Worm (Caenorhabditis elegans): ENCODE results near the gene irld-30.
"Not testable (repeated sequence)": the region's sequence is repeated elsewhere in the genome, so short reads cannot be mapped to it uniquely, and the experiment has no call there.

irld-30 gene

DNA sequence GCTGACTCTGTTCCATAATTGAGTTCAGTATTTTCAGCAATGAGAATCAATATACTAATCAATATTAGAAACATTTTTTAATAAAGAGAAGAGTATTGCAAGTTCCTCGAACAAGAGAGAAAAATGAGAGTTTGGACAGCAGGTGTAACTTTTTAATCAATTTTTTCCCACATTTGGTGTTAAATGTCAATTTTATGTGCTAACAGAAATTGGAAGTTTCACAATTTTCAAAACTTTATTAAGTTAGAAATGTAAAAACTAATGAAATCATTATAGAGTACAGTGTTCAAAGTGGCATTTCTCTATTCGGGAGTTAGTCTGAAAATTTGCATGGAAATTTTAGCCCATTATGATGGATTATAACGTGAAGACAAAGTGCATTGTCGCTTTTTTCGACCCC lies at the start of gene irld-30:
Gene irld-30, minus strand, starts transcription at position 101 of the 400 bp plus-strand sequence.
- TF ChIP-seq hnd-1 (tag; optimal IDR thresholded peaks at IDR 0.05) = no peak

DNA sequence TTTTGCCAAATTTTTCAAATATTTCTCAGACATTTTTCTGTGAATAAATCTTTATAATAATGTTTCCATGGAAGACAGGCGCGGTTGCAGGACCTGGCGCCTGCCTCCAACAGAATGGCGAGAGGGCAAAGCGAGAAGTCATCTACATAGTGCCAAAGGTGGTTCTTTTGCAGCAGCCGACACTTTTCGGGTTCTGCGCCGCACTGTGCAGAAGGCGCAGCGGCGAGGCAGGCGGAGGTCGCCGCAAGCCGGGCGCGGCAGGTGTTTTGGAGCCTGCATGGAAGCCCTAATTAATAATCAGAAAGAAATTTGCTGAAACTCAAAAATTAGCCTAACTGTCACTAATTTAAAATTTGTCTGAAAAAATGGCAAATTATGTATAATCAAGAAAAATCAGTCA lies 2.4 kb upstream of the irld-30 start:
- TF ChIP-seq tra-4 (tag; optimal IDR thresholded peaks at IDR 0.05) (no peak), ceh-36 (tag; optimal IDR thresholded peaks at IDR 0.05) (no peak), ama-1 (optimal IDR thresholded peaks at IDR 0.05) (no peak), ceh-13 (GFP tag; optimal IDR thresholded peaks at IDR 0.05) (no peak), hmbx-1 (tag; optimal IDR thresholded peaks at IDR 0.05) (no peak), aly-1 (tag; optimal IDR thresholded peaks at IDR 0.05) (no peak), sea-1 (GFP tag; conservative IDR thresholded peaks at IDR 0.05) (no peak), ets-7 (tag; optimal IDR thresholded peaks at IDR 0.05) (no peak), F13C5.2 (tag; optimal IDR thresholded peaks at IDR 0.05) (no peak), scrt-1 (GFP tag; IDR thresholded peaks at IDR 0.05) (no peak), hmg-4 (GFP tag; optimal IDR thresholded peaks at IDR 0.05) (no peak), pes-1 (GFP tag; IDR thresholded peaks at IDR 0.05) (no peak)

DNA sequence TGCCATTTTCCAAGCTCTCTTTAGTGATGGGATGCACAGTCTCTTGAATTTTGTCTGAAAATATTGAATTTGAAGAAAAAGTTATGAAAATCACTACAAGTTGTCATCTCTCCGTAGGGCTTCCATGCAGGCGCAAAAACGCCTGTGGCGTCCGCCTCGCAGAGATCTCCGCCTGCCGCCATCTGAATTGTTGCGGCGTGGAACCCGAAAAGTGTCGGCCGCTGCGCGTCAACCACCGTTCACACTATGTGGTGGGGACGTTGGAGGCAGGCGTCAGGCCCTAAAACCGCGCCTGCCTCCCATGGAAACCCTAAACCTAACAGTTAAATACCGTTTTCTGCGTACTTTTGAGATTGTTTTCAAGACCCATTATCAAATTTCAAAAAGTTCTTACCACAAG lies 898 bp upstream of the irld-30 start:
- TF ChIP-seq ets-7 (tag; optimal IDR thresholded peaks at IDR 0.05) = no peak
- TF ChIP-seq scrt-1 (GFP tag; IDR thresholded peaks at IDR 0.05) = no peak
- no peak for TF ChIP-seq flt-1 (GFP tag; IDR thresholded peaks at IDR 0.05)
- TF ChIP-seq B0310.2 (tag; optimal IDR thresholded peaks at IDR 0.05) = no peak
- no peak for TF ChIP-seq tbx-11 (GFP tag; IDR thresholded peaks at IDR 0.05)
- no peak for TF ChIP-seq ceh-13 (GFP tag; optimal IDR thresholded peaks at IDR 0.05)
- TF ChIP-seq F13C5.2 (tag; optimal IDR thresholded peaks at IDR 0.05) = no peak
- no peak for TF ChIP-seq aly-1 (tag; optimal IDR thresholded peaks at IDR 0.05)
- TF ChIP-seq hmg-4 (GFP tag; optimal IDR thresholded peaks at IDR 0.05) = no peak
- TF ChIP-seq tra-4 (tag; optimal IDR thresholded peaks at IDR 0.05) = no peak
- TF ChIP-seq hnd-1 (tag; optimal IDR thresholded peaks at IDR 0.05) = no peak
- no peak for TF ChIP-seq pes-1 (GFP tag; IDR thresholded peaks at IDR 0.05)
- no peak for TF ChIP-seq sea-1 (GFP tag; conservative IDR thresholded peaks at IDR 0.05)
- TF ChIP-seq tbx-37 (GFP tag; conservative IDR thresholded peaks at IDR 0.05) = no peak
- TF ChIP-seq ama-1 (optimal IDR thresholded peaks at IDR 0.05) = no peak
- no peak for TF ChIP-seq ceh-36 (tag; optimal IDR thresholded peaks at IDR 0.05)
- no peak for TF ChIP-seq hmbx-1 (tag; optimal IDR thresholded peaks at IDR 0.05)

- TF ChIP-seq pes-1 (GFP tag; IDR thresholded peaks at IDR 0.05) (no peak), ceh-36 (tag; optimal IDR thresholded peaks at IDR 0.05) (no peak)
Observed at ce11 chrV:2338538-2338937, 2.6 kb downstream of the irld-30 start, which contains the start of gene irld-29. Gene irld-29, minus strand, starts transcription at chrV:2338638.

- no peak for TF ChIP-seq sea-1 (GFP tag; conservative IDR thresholded peaks at IDR 0.05)
- TF ChIP-seq B0310.2 (tag; optimal IDR thresholded peaks at IDR 0.05) = no peak
- TF ChIP-seq scrt-1 (GFP tag; IDR thresholded peaks at IDR 0.05) = no peak
- TF ChIP-seq flt-1 (GFP tag; IDR thresholded peaks at IDR 0.05) = no peak
- no peak for TF ChIP-seq hmbx-1 (tag; optimal IDR thresholded peaks at IDR 0.05)
- no peak for TF ChIP-seq tbx-11 (GFP tag; IDR thresholded peaks at IDR 0.05)
- no peak for TF ChIP-seq hmg-4 (GFP tag; optimal IDR thresholded peaks at IDR 0.05)
- no peak for TF ChIP-seq F13C5.2 (tag; optimal IDR thresholded peaks at IDR 0.05)
- no peak for TF ChIP-seq hnd-1 (tag; optimal IDR thresholded peaks at IDR 0.05)
- no peak for TF ChIP-seq tra-4 (tag; optimal IDR thresholded peaks at IDR 0.05)
- TF ChIP-seq ceh-13 (GFP tag; optimal IDR thresholded peaks at IDR 0.05) = no peak
- no peak for TF ChIP-seq pes-1 (GFP tag; IDR thresholded peaks at IDR 0.05)
Observed at ce11 chrV:2336151-2336550, 5.0 kb downstream of the irld-30 start, which contains the start of gene irld-28. Gene irld-28, minus strand, starts transcription at chrV:2336251.

- not testable (repeated sequence) for TF ChIP-seq F13C5.2 (tag; optimal IDR thresholded peaks at IDR 0.05); B0310.2 (tag; optimal IDR thresholded peaks at IDR 0.05); sea-1 (GFP tag; conservative IDR thresholded peaks at IDR 0.05)
Observed at ce11 chrV:2331616-2332015, 9.6 kb downstream of the irld-30 start, which contains the start of gene irld-32. Gene irld-32, plus strand, starts transcription at chrV:2331916.

ce11 chrV:2330129-2330528 lies 11.1 kb downstream of the irld-30 start, which contains the start of gene pud-1.1:
Gene pud-1.1, plus strand, starts transcription at chrV:2330429.
- TF ChIP-seq flt-1 (GFP tag; IDR thresholded peaks at IDR 0.05); tbx-37 (GFP tag; conservative IDR thresholded peaks at IDR 0.05); hmg-4 (GFP tag; optimal IDR thresholded peaks at IDR 0.05): not testable (repeated sequence)

DNA sequence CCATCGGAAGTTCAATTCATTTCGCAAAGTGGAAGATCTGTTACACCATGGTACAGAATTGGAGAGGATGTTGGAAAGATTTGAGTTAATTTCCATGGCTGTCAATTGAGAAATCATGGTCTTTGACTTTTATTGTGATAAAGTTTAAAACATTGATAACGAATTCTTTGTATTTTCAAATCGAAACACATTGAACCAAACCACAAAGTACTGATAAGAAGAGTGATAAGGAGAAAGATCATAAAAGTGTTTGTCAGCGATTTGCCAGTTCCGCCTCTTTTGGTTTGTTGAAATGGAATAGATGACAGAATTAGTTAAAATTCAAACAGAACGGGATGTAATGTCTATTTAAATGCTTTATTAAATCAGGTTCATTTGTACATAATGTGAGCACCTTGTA lies 14.1 kb downstream of the irld-30 start:
- TF ChIP-seq tra-4 (tag; optimal IDR thresholded peaks at IDR 0.05) = no peak
- no peak for TF ChIP-seq tbx-37 (GFP tag; conservative IDR thresholded peaks at IDR 0.05)
- no peak for TF ChIP-seq hnd-1 (tag; optimal IDR thresholded peaks at IDR 0.05)
- no peak for TF ChIP-seq flt-1 (GFP tag; IDR thresholded peaks at IDR 0.05)
- no peak for TF ChIP-seq hmg-4 (GFP tag; optimal IDR thresholded peaks at IDR 0.05)
- no peak for TF ChIP-seq ama-1 (optimal IDR thresholded peaks at IDR 0.05)
- TF ChIP-seq scrt-1 (GFP tag; IDR thresholded peaks at IDR 0.05) = no peak
- no peak for TF ChIP-seq F13C5.2 (tag; optimal IDR thresholded peaks at IDR 0.05)
- TF ChIP-seq ceh-36 (tag; optimal IDR thresholded peaks at IDR 0.05) = no peak
- TF ChIP-seq tbx-11 (GFP tag; IDR thresholded peaks at IDR 0.05) = no peak
- no peak for TF ChIP-seq ets-7 (tag; optimal IDR thresholded peaks at IDR 0.05)

ce11 chrV:2326378-2326777 lies 14.8 kb downstream of the irld-30 start, which contains the start of gene pud-4:
Gene pud-4, plus strand, starts transcription at chrV:2326678.
- no peak for TF ChIP-seq flt-1 (GFP tag; IDR thresholded peaks at IDR 0.05)
- no peak for TF ChIP-seq B0310.2 (tag; optimal IDR thresholded peaks at IDR 0.05)
- TF ChIP-seq hmbx-1 (tag; optimal IDR thresholded peaks at IDR 0.05) = no peak
- TF ChIP-seq tbx-11 (GFP tag; IDR thresholded peaks at IDR 0.05) = no peak
- no peak for TF ChIP-seq tbx-37 (GFP tag; conservative IDR thresholded peaks at IDR 0.05)
- no peak for TF ChIP-seq ets-7 (tag; optimal IDR thresholded peaks at IDR 0.05)
- no peak for TF ChIP-seq hnd-1 (tag; optimal IDR thresholded peaks at IDR 0.05)
- TF ChIP-seq sea-1 (GFP tag; conservative IDR thresholded peaks at IDR 0.05) = no peak
- TF ChIP-seq pes-1 (GFP tag; IDR thresholded peaks at IDR 0.05) = no peak
- no peak for TF ChIP-seq F13C5.2 (tag; optimal IDR thresholded peaks at IDR 0.05)
- no peak for TF ChIP-seq ceh-36 (tag; optimal IDR thresholded peaks at IDR 0.05)
- no peak for TF ChIP-seq scrt-1 (GFP tag; IDR thresholded peaks at IDR 0.05)

Data from whole organism, early embryonic.